Fruit fly (Drosophila melanogaster) whole organism, embryonic: ENCODE results near the gene Ndfip.

Experiments used
- Blimp-1 ChIP-seq: fragments of 200-800 bp; sonication (Bioruptor generic); optimal IDR thresholded peaks from 3 replicates; lab custom pipeline; 2018; ENCODE audit warnings: missing biosample characterization, missing genetic modification characterization, mild to moderate bottlenecking, moderate library complexity, missing genetic modification reagents
- CG11247 ChIP-seq: fragments of 200-800 bp; sonication (Bioruptor generic); IDR thresholded peaks from 2 replicates; pipeline ENCODE4 v1.3.6; 2022; ENCODE audit warnings: missing biosample characterization, missing genetic modification characterization
- Gsc ChIP-seq: fragments of 200-800 bp; sonication (Bioruptor generic); IDR thresholded peaks from 2 replicates; pipeline ENCODE4 v1.3.6; 2022; ENCODE audit warnings: missing biosample characterization, missing genetic modification characterization
- Neu2 ChIP-seq: fragments of 200-800 bp; sonication (Bioruptor generic); optimal IDR thresholded peaks from 3 replicates; lab custom pipeline; 2016; ENCODE audit warnings: missing biosample characterization, missing genetic modification characterization, borderline replicate concordance
- usp ChIP-seq: fragments of >200 bp; optimal IDR thresholded peaks from 2 replicates; lab custom pipeline; 2017; ENCODE audit warnings: missing biosample characterization, missing genetic modification characterization

DNA sequence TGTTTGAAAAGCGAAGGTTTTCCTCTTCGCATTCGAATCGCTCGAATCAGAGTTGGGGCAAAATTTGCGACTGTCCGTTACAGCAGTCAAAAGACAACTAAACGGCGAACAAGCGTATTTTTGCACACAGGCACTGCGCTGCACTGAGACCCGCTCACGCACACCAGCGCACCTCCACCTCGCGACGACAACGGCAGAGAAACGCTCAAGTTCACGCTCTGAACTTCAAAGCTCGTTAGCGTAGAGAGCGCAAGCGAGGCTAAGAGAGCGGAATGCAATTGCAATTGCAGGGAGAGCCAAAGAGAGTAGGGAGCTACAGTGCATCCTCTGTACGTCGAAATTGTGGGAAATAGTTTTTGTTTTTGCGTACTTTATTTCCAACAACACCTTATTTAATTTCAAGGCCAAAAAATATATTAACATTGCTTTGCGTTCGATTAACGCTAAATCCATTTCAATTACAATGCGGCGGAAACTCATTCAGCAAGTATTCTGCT is 34.8 kb downstream of the Ndfip start, which contains the start of gene Eip74EF:
- no peak for TF ChIP-seq CG11247 (GFP tag; lab: Robert Waterston, UW)
- no peak for TF ChIP-seq Gsc (GFP tag; lab: Robert Waterston, UW)
- TF ChIP-seq Blimp-1 (GFP tag; lab: Kevin White, UChicago): peak; percentile 18
- TF ChIP-seq usp (GFP tag; lab: Kevin White, UChicago): no peak
- TF ChIP-seq Neu2 (GFP tag; lab: Kevin White, UChicago): no peak
